Worm (Caenorhabditis elegans) whole organism, L3 larva: ENCODE data around the gene acly-1.

Experiments
- R02D3.7 ChIP-seq: fragments of 150-350 bp; optimal IDR thresholded peaks from 2 replicates; lab custom pipeline; 2014; ENCODE audit warnings: missing biosample characterization, missing genetic modification characterization
- ZK546.5 ChIP-seq: sonication (generic microtip); optimal IDR thresholded peaks from 2 replicates; lab custom pipeline; 2017; ENCODE audit warnings: missing biosample characterization, missing genetic modification characterization
- aly-2 ChIP-seq: fragments of 150-350 bp; optimal IDR thresholded peaks from 2 replicates; lab custom pipeline; 2014; ENCODE audit warnings: missing biosample characterization, missing genetic modification characterization
- ama-1 ChIP-seq: fragments of 150-350 bp; optimal IDR thresholded peaks from 2 replicates; lab custom pipeline; 2018
- ceh-16 ChIP-seq: sonication (generic microtip); optimal IDR thresholded peaks from 2 replicates; lab custom pipeline; 2017; ENCODE audit warnings: missing biosample characterization, missing genetic modification characterization
- ceh-28 ChIP-seq: fragments of 150-350 bp; optimal IDR thresholded peaks from 2 replicates; lab custom pipeline; 2014; ENCODE audit warnings: missing biosample characterization, missing genetic modification reagents, missing genetic modification characterization
- egl-27 ChIP-seq: sonication (generic microtip); optimal IDR thresholded peaks from 4 replicates; lab custom pipeline; 2017; ENCODE audit warnings: missing biosample characterization, missing genetic modification reagents, missing genetic modification characterization
- egl-5 ChIP-seq: fragments of 150-350 bp; optimal IDR thresholded peaks from 2 replicates; lab custom pipeline; 2017; ENCODE audit warnings: missing biosample characterization, missing genetic modification reagents, missing genetic modification characterization, inconsistent platforms
- elt-1 ChIP-seq: fragments of 150-350 bp; optimal IDR thresholded peaks from 2 replicates; lab custom pipeline; 2014; ENCODE audit warnings: missing biosample characterization, missing genetic modification characterization
- elt-3 ChIP-seq, 3 experiments: fragments of 150-350 bp in 1 of 3; sonication (generic microtip) in 2 of 3; optimal IDR thresholded peaks; 2 replicates in 2 of 3; 4 replicates in 1 of 3; lab custom pipeline; 2014 to 2017; ENCODE audit warnings: missing biosample characterization in 3 of 3, missing genetic modification characterization in 3 of 3
- fkh-10 ChIP-seq: sonication (generic microtip); optimal IDR thresholded peaks from 2 replicates; lab custom pipeline; 2017; ENCODE audit warnings: missing biosample characterization, missing genetic modification reagents, missing genetic modification characterization
- fos-1 ChIP-seq: fragments of 150-350 bp; optimal IDR thresholded peaks from 2 replicates; lab custom pipeline; 2014; ENCODE audit warnings: missing biosample characterization, missing genetic modification characterization
- hmg-11 ChIP-seq: sonication (generic microtip); optimal IDR thresholded peaks from 2 replicates; lab custom pipeline; 2016; ENCODE audit warnings: missing genetic modification characterization, missing compliant biosample characterization
- jun-1 ChIP-seq: fragments of 150-350 bp; optimal IDR thresholded peaks from 2 replicates; lab custom pipeline; 2014; ENCODE audit warnings: missing biosample characterization, missing genetic modification reagents, missing genetic modification characterization
- lin-39 ChIP-seq: fragments of 150-350 bp; optimal IDR thresholded peaks from 2 replicates; lab custom pipeline; 2018; ENCODE audit warnings: missing biosample characterization, missing genetic modification reagents, missing genetic modification characterization
- lsy-12 ChIP-seq: sonication (generic microtip); optimal IDR thresholded peaks from 2 replicates; lab custom pipeline; 2016; ENCODE audit warnings: mild to moderate bottlenecking, missing genetic modification characterization, missing compliant biosample characterization
- mdl-1 ChIP-seq: fragments of 150-350 bp; optimal IDR thresholded peaks from 2 replicates; lab custom pipeline; 2014; ENCODE audit warnings: missing biosample characterization, missing genetic modification characterization
- mml-1 ChIP-seq: fragments of 150-350 bp; sonication (generic microtip); optimal IDR thresholded peaks from 3 replicates; lab custom pipeline; 2014; ENCODE audit warnings: missing biosample characterization, missing genetic modification characterization
- nfya-1 ChIP-seq: sonication (generic microtip); optimal IDR thresholded peaks from 2 replicates; lab custom pipeline; 2017; ENCODE audit warnings: missing genetic modification characterization, mild to moderate bottlenecking, missing compliant biosample characterization, antibody characterized with exemption, moderate library complexity; ENCODE audit not compliant: insufficient read depth
- nhr-12 ChIP-seq: fragments of 150-350 bp; optimal IDR thresholded peaks from 2 replicates; lab custom pipeline; 2014; ENCODE audit warnings: missing biosample characterization, missing genetic modification characterization
- nhr-23 ChIP-seq: fragments of 150-350 bp; optimal IDR thresholded peaks from 2 replicates; lab custom pipeline; 2014; ENCODE audit warnings: missing biosample characterization, missing genetic modification reagents, missing genetic modification characterization
- nhr-25 ChIP-seq: sonication (generic microtip); optimal IDR thresholded peaks from 2 replicates; lab custom pipeline; 2017; ENCODE audit warnings: missing biosample characterization, missing genetic modification characterization
- nhr-28 ChIP-seq: fragments of 150-350 bp; optimal IDR thresholded peaks from 2 replicates; lab custom pipeline; 2014; ENCODE audit warnings: missing biosample characterization, missing genetic modification characterization
- nhr-67 ChIP-seq: fragments of 150-350 bp; optimal IDR thresholded peaks from 2 replicates; lab custom pipeline; 2014; ENCODE audit warnings: missing biosample characterization, missing genetic modification characterization
- nhr-76 ChIP-seq: fragments of 150-350 bp; sonication (generic microtip); optimal IDR thresholded peaks from 5 replicates; lab custom pipeline; 2014; ENCODE audit warnings: missing biosample characterization, missing genetic modification characterization
- pha-4 ChIP-seq: fragments of 150-350 bp; optimal IDR thresholded peaks from 2 replicates; lab custom pipeline; 2014; ENCODE audit warnings: missing biosample characterization, missing genetic modification reagents, missing genetic modification characterization
- pqm-1 ChIP-seq: fragments of 150-350 bp; optimal IDR thresholded peaks from 2 replicates; lab custom pipeline; 2017; ENCODE audit warnings: missing biosample characterization, missing genetic modification characterization, inconsistent platforms
- tbx-2 ChIP-seq: sonication (generic microtip); optimal IDR thresholded peaks from 2 replicates; lab custom pipeline; 2016; ENCODE audit warnings: mild to moderate bottlenecking, missing genetic modification characterization, missing compliant biosample characterization
- unc-39 ChIP-seq: sonication (generic microtip); optimal IDR thresholded peaks from 4 replicates; lab custom pipeline; 2017; ENCODE audit warnings: missing biosample characterization, missing genetic modification characterization
- ztf-11 ChIP-seq: fragments of 150-350 bp; optimal IDR thresholded peaks from 2 replicates; lab custom pipeline; 2014; ENCODE audit warnings: missing biosample characterization, missing genetic modification characterization
- ztf-4 ChIP-seq: fragments of 150-350 bp; optimal IDR thresholded peaks from 2 replicates; lab custom pipeline; 2014; ENCODE audit warnings: missing biosample characterization, missing genetic modification characterization

The acly-1 gene

ce11 chrX:1524559-1524958 lies 45.2 kb downstream of the acly-1 start:
- peak; percentile 84 for TF ChIP-seq lin-39 (tag; lab: Kevin White, UChicago)
- no peak for TF ChIP-seq nhr-76
- TF ChIP-seq nfya-1 (tag; lab: Kevin White, UChicago): peak; percentile 59
- TF ChIP-seq nhr-12 (tag; lab: Kevin White, UChicago): no peak
- peak; percentile 62 for TF ChIP-seq nhr-23
- peak; percentile 41 for TF ChIP-seq lsy-12 (tag; lab: Kevin White, UChicago)
- peak; percentile 44 for TF ChIP-seq hmg-11 (tag; lab: Kevin White, UChicago)
- no peak for TF ChIP-seq nhr-28 (tag; lab: Kevin White, UChicago)
- TF ChIP-seq pha-4: peak; percentile 34
- no peak for TF ChIP-seq ceh-28
- no peak for TF ChIP-seq ZK546.5 (tag; lab: Kevin White, UChicago)
- TF ChIP-seq egl-5: peak; percentile 64
- TF ChIP-seq nhr-25 (tag; lab: Kevin White, UChicago): peak; percentile 19
- TF ChIP-seq ceh-16 (tag; lab: Kevin White, UChicago): no peak
- peak; percentile 26 for TF ChIP-seq ama-1 (lab: Kevin White, UChicago)

ce11 chrX:1525511-1526172 lies 46.3 kb downstream of the acly-1 start:
- no peak for TF ChIP-seq aly-2
- no peak for TF ChIP-seq R02D3.7 (tag; lab: Kevin White, UChicago)
- peak; percentile 60 for TF ChIP-seq ceh-28
- no peak for TF ChIP-seq unc-39 (tag; lab: Kevin White, UChicago)

ce11 chrX:1527338-1527737 lies 48.0 kb downstream of the acly-1 start:
- TF ChIP-seq nhr-67 (tag; lab: Kevin White, UChicago) (no peak), nhr-23 (peak; percentile 26), hmg-11 (tag; lab: Kevin White, UChicago) (peak; percentile 14), egl-5 (no peak), ztf-4 (tag; lab: Kevin White, UChicago) (no peak), nhr-25 (tag; lab: Kevin White, UChicago) (peak; percentile 35), elt-1 (tag; lab: Kevin White, UChicago) (peak; percentile 64), mml-1 (tag; lab: Kevin White, UChicago) (no peak), jun-1 (tag; lab: Kevin White, UChicago) (no peak), elt-3 (tag; optimal IDR thresholded peaks at IDR 0.05; lab: Kevin White, UChicago) (no peak)

ce11 chrX:1528107-1528506 lies 48.8 kb downstream of the acly-1 start:
- no peak for TF ChIP-seq elt-3 (tag; optimal IDR thresholded peaks at IDR 0.05; lab: Kevin White, UChicago)
- no peak for TF ChIP-seq ceh-16 (tag; lab: Kevin White, UChicago)
- TF ChIP-seq elt-1 (tag; lab: Kevin White, UChicago): no peak

ce11 chrX:1529013-1529412 lies 49.7 kb downstream of the acly-1 start:
- TF ChIP-seq elt-3 (tag; optimal IDR thresholded peaks at IDR 0.05; lab: Kevin White, UChicago) (no peak), ztf-11 (no peak), nhr-25 (tag; lab: Kevin White, UChicago) (no peak), lin-39 (tag; lab: Kevin White, UChicago) (peak; percentile 24), pha-4 (peak; percentile 27), ama-1 (lab: Kevin White, UChicago) (no peak), pqm-1 (tag; lab: Kevin White, UChicago) (no peak), fos-1 (tag; lab: Kevin White, UChicago) (no peak), hmg-11 (tag; lab: Kevin White, UChicago) (peak; percentile 53), nhr-76 (no peak), tbx-2 (no peak), unc-39 (tag; lab: Kevin White, UChicago) (no peak), egl-27 (tag; lab: Kevin White, UChicago) (no peak), R02D3.7 (tag; lab: Kevin White, UChicago) (no peak), nfya-1 (tag; lab: Kevin White, UChicago) (peak; percentile 55), fkh-10 (GFP tag; lab: Kevin White, UChicago) (no peak), ztf-4 (tag; lab: Kevin White, UChicago) (no peak), jun-1 (tag; lab: Kevin White, UChicago) (no peak), mdl-1 (no peak), aly-2 (no peak), ZK546.5 (tag; lab: Kevin White, UChicago) (no peak)
